Fruit fly (Drosophila melanogaster) whole organism, embryonic: ENCODE results near the gene CG43338.

Source experiments
- CG2712 ChIP-seq: fragments of 200-800 bp; optimal IDR thresholded peaks from 3 replicates; lab custom pipeline; 2019; ENCODE audit warnings: missing biosample characterization, mild to moderate bottlenecking, missing genetic modification characterization, moderate library complexity
- CG3065 ChIP-seq: fragments of 200-800 bp; sonication (Bioruptor generic); optimal IDR thresholded peaks from 2 replicates; lab custom pipeline; 2016; ENCODE audit warnings: missing biosample characterization, missing genetic modification characterization
- ERR ChIP-seq: fragments of 200-800 bp; sonication (Bioruptor generic); optimal IDR thresholded peaks from 2 replicates; lab custom pipeline; 2016; ENCODE audit warnings: missing biosample characterization, missing genetic modification characterization
- MBD-R2 ChIP-seq: fragments of 200-800 bp; sonication (Bioruptor generic); IDR thresholded peaks from 2 replicates; pipeline ENCODE4 v1.3.6; 2022; ENCODE audit warnings: missing biosample characterization, missing genetic modification characterization
- amos ChIP-seq: fragments of 200-800 bp; sonication (Bioruptor generic); IDR thresholded peaks from 2 replicates; pipeline ENCODE4 v1.3.6; 2022; ENCODE audit warnings: missing biosample characterization, missing genetic modification characterization; ENCODE audit not compliant: partially characterized antibody
- inv ChIP-seq: fragments of 200-800 bp; sonication (Bioruptor generic); IDR thresholded peaks from 2 replicates; pipeline ENCODE4 v1.3.6; 2022; ENCODE audit warnings: missing biosample characterization, missing genetic modification characterization; ENCODE audit not compliant: partially characterized antibody
- odd ChIP-seq: fragments of 200-800 bp; sonication (Bioruptor generic); optimal IDR thresholded peaks from 2 replicates; lab custom pipeline; 2017; ENCODE audit warnings: missing biosample characterization, mild to moderate bottlenecking, missing genetic modification characterization
- otp ChIP-seq: fragments of 200-800 bp; sonication (Bioruptor generic); IDR thresholded peaks from 3 replicates; pipeline ENCODE4, ENCODE4 v1.3.6; 2022; ENCODE audit warnings: missing biosample characterization, missing genetic modification characterization
- vnd ChIP-seq: fragments of 200-800 bp; sonication (Bioruptor generic); IDR thresholded peaks from 3 replicates; pipeline ENCODE4 v1.3.6; 2022; ENCODE audit warnings: missing biosample characterization, missing genetic modification characterization; ENCODE audit not compliant: partially characterized antibody

- no peak for TF ChIP-seq ERR (GFP tag; lab: Kevin White, UChicago)
- no peak for TF ChIP-seq amos (GFP tag; lab: Robert Waterston, UW)
- no peak for TF ChIP-seq inv (GFP tag; lab: Robert Waterston, UW)
- 0 out of 3 replicates have a peak, but pooled peaks have one; percentile 5 for TF ChIP-seq otp (GFP tag; lab: Robert Waterston, UW)
- TF ChIP-seq CG3065 (GFP tag; lab: Kevin White, UChicago), result no peak
- TF ChIP-seq odd (GFP tag; lab: Kevin White, UChicago), result no peak
- no peak for TF ChIP-seq CG2712 (tag; lab: Kevin White, UChicago)
- TF ChIP-seq vnd (GFP tag; lab: Robert Waterston, UW), result no peak
- TF ChIP-seq MBD-R2 (GFP tag; lab: Robert Waterston, UW), result no peak
Observed at dm6 chr2L:18647857-18648652, 23.0 kb downstream of the CG43338 start.
